Fruit fly (Drosophila melanogaster) S2 (cell line): ENCODE measurements around the gene CG3769.

Experiments
- CG8478 ChIP-seq: fragments of >200 bp; optimal IDR thresholded peaks from 2 replicates; lab custom pipeline; 2018
- CTCF ChIP-seq, 2 experiments: fragments of >200 bp; optimal IDR thresholded peaks; 2 replicates each; lab custom pipeline; 2018

Gene CG3769

DNA sequence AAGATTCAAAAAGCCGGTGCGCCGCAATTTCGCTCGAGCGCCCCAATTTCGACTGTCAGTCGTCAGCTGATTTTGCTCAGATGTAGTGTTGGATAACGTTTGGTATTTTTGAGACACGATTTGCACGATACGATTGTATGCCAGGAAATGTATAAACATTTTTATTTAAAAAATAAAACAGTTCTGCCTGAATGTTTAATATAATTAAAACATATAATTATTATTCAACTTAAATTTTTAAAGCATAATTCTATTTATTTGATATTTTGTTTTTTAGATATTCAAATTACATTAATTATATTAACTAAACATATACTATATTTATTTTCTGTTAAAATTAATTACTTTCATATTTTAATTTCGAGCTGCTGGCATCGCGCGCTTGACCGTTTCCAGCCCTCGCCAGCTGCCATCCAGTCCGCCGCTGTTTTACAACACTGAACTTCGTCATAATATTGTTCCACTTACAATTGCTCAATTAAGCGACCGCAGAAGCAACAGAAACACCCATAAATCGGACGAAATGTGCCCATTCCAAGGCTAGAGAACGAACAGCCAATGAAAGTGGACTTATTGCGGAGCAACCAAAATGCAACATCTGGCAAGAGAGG is 4.1 kb upstream of the CG3769 start, which contains the start of the genes FucTB and scat:
TSS of gene FucTB (minus strand) at position 61 of the 611 bp plus-strand sequence.
TSS of gene scat (plus strand) at position 414 of the 611 bp plus-strand sequence.
- TF ChIP-seq CG8478 (lab: Kevin White, UChicago) (no peak), CTCF (optimal IDR thresholded peaks at IDR 0.05; lab: Kevin White, UChicago) (no peak)

DNA sequence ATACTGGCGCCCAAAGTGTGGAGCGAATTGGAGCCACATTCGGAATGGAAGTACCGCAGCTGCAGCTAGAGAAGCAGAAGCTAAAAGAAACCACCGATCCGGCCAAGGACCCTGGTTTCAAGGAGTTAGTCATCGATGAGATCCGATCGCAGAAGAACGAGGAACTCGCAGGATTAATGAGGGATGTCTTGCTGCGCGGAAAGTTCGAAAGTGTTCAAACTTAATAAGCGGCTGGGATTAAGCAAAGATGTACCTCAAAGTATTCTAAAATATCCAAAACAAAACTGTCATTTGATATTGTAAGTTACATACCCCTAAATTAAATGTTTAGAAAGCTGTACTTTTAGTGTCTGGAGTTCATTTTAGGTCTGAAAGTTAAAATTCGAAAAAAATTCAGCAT is 1.3 kb downstream of the CG3769 start, which contains the start of gene RpS28-like:
TSS of gene RpS28-like (plus strand) at position 301 of the 400 bp plus-strand sequence.
- TF ChIP-seq CTCF (optimal IDR thresholded peaks at IDR 0.05; lab: Kevin White, UChicago) (no peak), CG8478 (lab: Kevin White, UChicago) (no peak)

DNA sequence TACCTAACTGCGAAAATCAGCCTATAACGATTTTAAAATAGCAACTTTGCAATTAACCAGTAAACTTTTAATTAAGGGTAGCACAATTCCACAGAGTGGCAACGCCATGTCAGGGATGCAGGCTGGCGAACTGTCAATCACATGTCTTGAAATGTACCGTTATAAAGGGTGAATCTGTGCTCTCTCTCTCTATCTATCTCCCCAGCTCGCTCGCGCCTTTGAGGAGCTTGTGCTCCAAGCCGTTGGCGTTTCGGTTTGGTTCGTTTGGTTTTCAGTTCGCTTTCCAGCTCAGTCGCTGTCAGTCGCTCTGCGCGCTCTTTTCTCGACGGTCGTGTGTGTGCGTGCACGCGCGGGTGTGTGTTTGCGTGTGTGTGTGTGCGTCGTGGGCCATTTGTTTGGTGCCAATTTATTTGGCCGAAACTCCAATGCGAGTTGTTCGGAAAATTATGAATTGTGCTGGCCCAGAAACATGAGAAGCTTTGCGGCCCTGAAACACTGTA is 2.1 kb downstream of the CG3769 start, which contains the start of gene numb:
TSS of gene numb (plus strand) at position 254 of the 500 bp plus-strand sequence.
- no peak for TF ChIP-seq CG8478 (lab: Kevin White, UChicago)
- TF ChIP-seq CTCF (optimal IDR thresholded peaks at IDR 0.05; lab: Kevin White, UChicago), result no peak

DNA sequence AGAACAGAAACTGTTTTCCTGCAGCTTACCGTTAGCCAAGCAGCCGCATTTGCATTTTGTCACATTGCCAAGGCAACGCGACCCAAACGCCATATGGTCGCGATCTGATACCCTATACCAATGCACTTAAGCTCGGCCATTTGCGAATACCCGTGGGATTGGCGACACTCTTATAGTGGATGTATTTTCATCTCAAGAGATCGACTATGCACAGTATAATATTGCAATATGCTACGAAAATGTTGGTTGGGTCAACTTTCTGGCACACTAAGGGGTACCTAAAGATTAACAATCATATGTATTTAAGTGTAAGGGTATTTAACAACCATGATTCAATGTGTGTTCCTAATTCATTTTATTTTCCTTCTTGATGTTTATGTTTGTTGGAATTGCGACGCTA is 3.0 kb downstream of the CG3769 start:
- TF ChIP-seq CTCF (optimal IDR thresholded peaks at IDR 0.05; lab: Kevin White, UChicago) (no peak), CG8478 (lab: Kevin White, UChicago) (no peak)

DNA sequence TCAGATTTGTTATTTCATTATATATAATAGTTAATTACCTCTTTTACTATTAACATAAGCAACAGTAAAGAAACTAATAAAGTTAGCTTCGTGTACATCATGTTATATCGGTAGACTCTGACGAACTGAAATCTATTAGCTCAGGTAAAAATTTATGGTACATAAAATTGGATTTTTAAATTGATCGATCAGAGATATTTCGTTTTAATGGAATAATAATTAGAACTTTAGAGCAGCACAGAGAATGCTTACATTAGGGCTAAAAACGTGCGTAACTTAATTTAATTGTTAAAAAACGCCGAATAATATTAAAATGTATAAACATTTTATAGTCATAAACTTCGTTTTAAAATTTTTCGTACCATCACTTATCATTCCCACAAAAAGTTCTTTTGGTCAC is 5.4 kb downstream of the CG3769 start, which contains the start of gene CG33723:
TSS of gene CG33723 (minus strand) at position 101 of the 400 bp plus-strand sequence.
- TF ChIP-seq CTCF (optimal IDR thresholded peaks at IDR 0.05; lab: Kevin White, UChicago), result no peak
- TF ChIP-seq CG8478 (lab: Kevin White, UChicago), result no peak

DNA sequence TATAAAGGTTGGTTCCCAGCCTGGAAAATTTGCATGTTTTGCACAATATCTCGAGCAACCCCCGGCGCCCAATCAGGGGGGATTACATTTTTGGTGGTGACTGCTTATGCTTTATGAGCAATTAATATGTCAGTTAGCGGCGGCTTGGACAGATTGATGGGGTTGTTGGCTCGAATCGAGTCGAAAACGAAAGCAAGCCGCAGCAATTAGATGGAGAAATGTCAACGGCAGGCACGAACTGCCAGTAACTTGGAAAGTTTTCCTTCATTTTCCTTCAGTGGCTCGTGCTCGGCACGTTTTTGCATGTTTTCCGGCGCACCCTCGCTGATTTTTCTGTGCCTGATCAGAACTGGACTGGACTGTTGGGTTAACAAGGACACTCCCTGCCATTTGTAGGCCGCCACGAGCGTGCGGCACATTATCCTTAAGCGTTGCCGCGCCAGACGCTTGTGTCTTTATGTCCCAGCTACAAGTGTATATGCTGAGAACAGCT is 7.6 kb downstream of the CG3769 start:
- TF ChIP-seq CG8478 (lab: Kevin White, UChicago) (no peak), CTCF (optimal IDR thresholded peaks at IDR 0.05; lab: Kevin White, UChicago) (no peak)

DNA sequence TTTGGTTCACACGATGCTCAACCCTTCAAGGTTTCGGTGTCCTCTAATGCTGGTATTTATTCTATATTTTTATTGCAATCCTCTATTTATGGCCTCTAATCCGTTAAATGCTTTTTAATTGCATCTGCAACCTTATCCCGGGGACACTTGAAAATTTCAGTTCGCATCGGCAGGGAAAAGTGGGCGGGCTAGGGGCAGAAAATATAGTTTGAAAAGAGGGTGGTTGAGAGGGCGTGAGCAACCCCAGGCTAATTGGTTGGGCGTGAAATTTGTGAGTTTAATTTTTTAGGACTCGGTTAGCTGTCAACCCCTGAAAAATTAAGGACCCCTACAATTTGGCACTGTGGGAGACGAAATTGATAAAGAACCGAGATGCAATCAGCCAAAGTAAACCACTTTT is 10.6 kb downstream of the CG3769 start:
- no peak for TF ChIP-seq CG8478 (lab: Kevin White, UChicago)
- TF ChIP-seq CTCF (optimal IDR thresholded peaks at IDR 0.05; lab: Kevin White, UChicago), result no peak

DNA sequence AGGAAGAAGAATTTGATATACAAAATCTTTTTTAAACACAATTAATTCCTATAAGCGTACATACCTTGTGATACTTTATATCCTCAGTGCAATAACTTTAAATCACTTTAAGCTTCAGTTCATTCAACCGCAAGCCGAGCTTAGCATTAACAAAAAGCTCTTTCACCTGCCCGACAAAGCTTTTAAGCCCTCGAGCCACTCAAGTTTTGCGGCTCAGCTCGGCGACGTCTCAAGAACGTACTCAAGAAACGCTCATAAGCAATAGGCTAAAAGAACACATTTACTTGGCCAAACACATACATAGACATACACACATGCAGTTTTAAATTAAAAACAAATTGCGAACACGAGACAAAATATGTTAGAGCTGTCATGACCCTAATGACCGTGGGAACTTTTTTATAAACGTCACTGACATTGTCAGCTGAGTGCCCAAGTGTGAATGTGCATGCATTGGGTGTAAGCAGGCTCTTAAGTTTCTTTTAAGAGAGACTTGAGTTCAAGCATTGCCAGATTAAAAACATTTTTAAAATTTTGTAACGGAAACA is 11.3 kb downstream of the CG3769 start:
- TF ChIP-seq CTCF (optimal IDR thresholded peaks at IDR 0.05; lab: Kevin White, UChicago) (no peak), CG8478 (lab: Kevin White, UChicago) (no peak)

DNA sequence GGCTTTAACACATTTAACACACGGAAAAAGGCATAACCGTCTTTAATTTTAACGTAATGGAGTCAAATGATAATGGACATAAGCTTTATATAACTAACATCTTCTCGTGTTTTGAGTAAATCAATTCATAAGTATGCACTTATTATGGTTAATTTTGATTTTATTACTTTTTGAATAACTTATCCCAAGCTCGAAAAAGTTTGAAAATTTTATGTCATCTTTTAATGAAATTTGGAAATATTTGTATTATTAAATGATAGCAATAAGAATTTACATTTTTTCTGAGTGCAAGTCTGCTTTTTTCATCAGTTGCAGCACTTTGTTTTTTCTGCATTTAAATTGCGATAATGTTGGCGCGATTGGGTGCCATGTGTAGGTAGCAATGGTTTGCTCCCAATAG is 12.6 kb downstream of the CG3769 start:
- no peak for TF ChIP-seq CG8478 (lab: Kevin White, UChicago)
- no peak for TF ChIP-seq CTCF (optimal IDR thresholded peaks at IDR 0.05; lab: Kevin White, UChicago)

DNA sequence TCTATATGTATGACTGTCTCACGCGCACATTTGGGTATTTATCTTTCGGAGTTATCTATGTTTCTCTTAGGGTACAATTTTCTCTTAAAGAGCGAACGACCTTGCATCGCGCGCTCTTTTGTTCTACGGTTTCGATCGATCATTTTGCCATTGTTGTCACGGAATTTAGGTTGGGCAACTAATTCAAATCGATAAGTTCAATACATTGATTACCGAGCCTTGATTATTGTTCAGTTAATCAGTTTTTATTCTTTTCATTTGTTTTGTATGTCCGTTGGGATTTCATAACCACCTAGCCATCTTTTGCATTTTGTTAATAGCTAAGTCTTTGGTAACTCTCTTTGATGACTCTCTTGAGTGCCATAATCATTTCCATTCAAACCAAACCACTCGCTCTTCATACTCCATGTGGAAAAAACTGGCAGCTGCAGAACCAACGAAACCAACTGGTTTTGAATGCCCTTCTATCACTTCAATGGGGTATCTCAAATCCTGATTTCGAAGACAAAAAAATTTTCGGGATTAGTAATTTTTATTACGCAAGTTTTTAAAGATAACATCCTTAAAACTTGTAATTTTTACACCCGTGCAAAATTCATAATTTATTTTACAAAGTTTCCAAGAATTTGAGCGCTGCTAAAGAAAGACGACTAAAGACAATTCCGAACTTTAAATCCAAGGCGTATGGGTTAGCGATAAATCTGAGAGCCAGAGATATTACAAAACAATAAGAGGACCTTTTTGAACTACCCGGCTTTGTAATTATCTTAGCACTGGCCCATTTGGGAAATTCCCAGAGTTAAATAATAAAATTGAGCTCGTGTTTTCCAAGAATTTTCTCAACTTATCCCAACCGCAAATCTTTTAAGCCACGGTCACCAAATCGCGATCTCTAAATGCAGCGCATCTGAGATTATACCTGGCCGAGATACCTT is 13.4 kb downstream of the CG3769 start:
- no peak for TF ChIP-seq CTCF (optimal IDR thresholded peaks at IDR 0.05; lab: Kevin White, UChicago)

DNA sequence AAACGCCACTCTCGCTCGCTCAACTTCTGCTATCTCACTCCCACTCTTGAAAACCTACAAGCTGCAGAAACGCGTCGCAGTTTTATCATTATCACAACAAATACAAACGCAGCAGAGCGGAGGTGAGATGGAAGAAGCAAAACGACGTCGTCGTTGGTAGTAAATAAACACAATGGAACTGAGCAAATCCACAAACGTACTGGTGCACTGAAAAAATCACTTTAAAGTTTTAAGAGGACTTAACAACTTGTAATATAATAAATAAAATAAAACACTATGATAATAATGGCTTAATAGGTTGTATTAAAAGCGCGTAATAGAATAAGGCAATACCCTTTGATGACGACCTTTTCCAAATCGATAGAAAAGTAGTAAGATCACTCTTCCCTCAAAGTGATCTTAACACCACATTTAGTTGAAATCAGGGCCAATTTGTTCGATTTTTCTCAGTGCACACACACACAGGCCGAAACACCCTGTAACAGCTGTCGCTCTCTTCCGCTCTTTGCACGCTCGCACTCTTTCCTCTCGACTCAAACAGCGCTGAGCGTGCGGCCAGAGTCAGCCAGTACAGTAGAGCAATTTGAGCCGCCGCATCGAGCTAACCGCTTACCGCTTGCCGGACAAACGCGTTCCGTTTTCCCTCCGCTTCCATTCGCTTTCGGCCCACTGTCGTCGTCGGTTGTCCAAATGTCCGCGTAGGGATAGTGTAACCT is 14.2 kb downstream of the CG3769 start:
- TF ChIP-seq CG8478 (lab: Kevin White, UChicago), result no peak
- no peak for TF ChIP-seq CTCF (optimal IDR thresholded peaks at IDR 0.05; lab: Kevin White, UChicago)

DNA sequence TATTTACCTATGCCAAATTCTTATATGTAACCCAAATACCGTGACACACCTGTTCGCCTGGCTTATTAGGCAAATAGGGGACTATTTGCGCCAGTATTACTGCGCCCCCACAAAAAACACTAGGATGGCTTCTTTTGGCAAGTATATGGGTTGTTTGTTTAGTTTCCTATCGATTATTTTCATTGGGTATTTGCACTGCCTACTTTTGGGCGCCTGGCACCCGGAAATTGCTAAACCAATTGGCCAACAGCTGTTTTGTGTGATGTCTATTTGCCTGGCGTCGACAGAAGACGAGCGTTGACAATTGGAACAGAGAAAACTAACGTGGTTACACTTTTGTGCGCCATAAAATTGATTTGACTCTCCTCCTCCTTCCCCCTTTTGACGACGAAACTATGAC is 17.8 kb downstream of the CG3769 start:
- TF ChIP-seq CTCF (optimal IDR thresholded peaks at IDR 0.05; lab: Kevin White, UChicago) (no peak), CG8478 (lab: Kevin White, UChicago) (no peak)

DNA sequence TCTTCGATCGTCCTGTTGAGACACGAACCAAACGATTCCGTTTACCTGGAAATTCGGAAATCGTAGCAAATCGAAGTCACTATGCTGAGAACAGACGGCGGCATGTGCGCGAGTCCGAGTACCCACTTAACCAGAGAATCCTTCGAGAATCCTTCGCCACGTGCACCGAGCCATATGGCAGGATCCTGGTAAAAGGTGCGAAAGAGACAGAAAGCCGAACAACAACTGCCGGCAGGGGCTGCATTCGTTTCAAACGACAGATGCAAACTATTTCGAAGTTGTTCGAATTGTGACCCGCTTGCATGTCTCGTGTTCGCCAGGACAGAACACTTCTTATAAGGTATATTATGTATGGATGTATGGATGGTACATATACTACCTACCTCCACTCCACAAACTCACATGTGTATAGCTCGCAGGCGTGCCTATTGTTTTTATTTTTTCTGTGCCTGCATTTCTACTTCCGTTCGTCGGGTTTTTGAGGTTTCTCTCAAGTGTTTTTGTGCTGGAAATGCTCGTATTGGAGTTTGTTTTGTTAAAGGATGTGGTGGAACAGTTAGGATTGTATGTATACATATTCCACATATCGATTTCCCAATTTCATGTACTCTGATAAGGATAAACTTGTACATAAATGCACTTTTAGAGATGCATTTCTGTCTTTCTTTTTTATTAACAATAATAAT is 19.3 kb downstream of the CG3769 start:
- TF ChIP-seq CG8478 (lab: Kevin White, UChicago), result no peak
